Worm (Caenorhabditis elegans) whole organism, L2 larva: Measurements from ENCODE around the gene Y105C5A.24.

Experiments
- F13H6.1 ChIP-seq: sonication (generic microtip); optimal IDR thresholded peaks from 2 replicates; lab custom pipeline; 2016; ENCODE audit warnings: missing genetic modification characterization, missing compliant biosample characterization
- Y55F3AM.14 ChIP-seq: fragments of 200-800 bp; sonication (Bioruptor generic); optimal IDR thresholded peaks from 2 replicates; lab custom pipeline; 2018; ENCODE audit warnings: mild to moderate bottlenecking, missing genetic modification characterization, missing compliant biosample characterization
- blmp-1 ChIP-seq: sonication (generic microtip); optimal IDR thresholded peaks from 2 replicates; lab custom pipeline; 2017; ENCODE audit warnings: missing genetic modification characterization, mild to moderate bottlenecking, missing compliant biosample characterization, antibody characterized with exemption, moderate library complexity; ENCODE audit not compliant: insufficient read depth
- ceh-16 ChIP-seq: fragments of 150-350 bp; optimal IDR thresholded peaks from 2 replicates; lab custom pipeline; 2014; ENCODE audit warnings: missing biosample characterization, missing genetic modification characterization
- lsy-2 ChIP-seq, 2 experiments: fragments of 150-350 bp in 1 of 2; sonication (generic microtip) in 1 of 2; optimal IDR thresholded peaks; 2 replicates each; lab custom pipeline; 2014 to 2017; ENCODE audit warnings: missing biosample characterization in 2 of 2, missing genetic modification characterization in 2 of 2
- mdl-1 ChIP-seq, 2 experiments: fragments of 150-350 bp in 1 of 2; sonication (generic microtip) in 1 of 2; optimal IDR thresholded peaks; 2 replicates each; lab custom pipeline; 2017; ENCODE audit warnings: missing biosample characterization in 2 of 2, missing genetic modification characterization in 2 of 2
- nhr-12 ChIP-seq: fragments of 150-350 bp; optimal IDR thresholded peaks from 2 replicates; lab custom pipeline; 2014; ENCODE audit warnings: missing biosample characterization, missing genetic modification characterization
- nhr-25 ChIP-seq: fragments of 150-350 bp; sonication (generic microtip); optimal IDR thresholded peaks from 3 replicates; lab custom pipeline; 2014; ENCODE audit warnings: missing biosample characterization, missing genetic modification characterization
- nhr-77 ChIP-seq: fragments of 150-350 bp; optimal IDR thresholded peaks from 2 replicates; lab custom pipeline; 2014; ENCODE audit warnings: missing biosample characterization, missing genetic modification characterization
- peb-1 ChIP-seq: fragments of 150-350 bp; optimal IDR thresholded peaks from 2 replicates; lab custom pipeline; 2014; ENCODE audit warnings: missing biosample characterization, missing genetic modification characterization
- snpc-4 ChIP-seq: fragments of 150-350 bp; optimal IDR thresholded peaks from 2 replicates; lab custom pipeline; 2014; ENCODE audit warnings: missing biosample characterization, missing genetic modification characterization
- zag-1 ChIP-seq: fragments of 150-350 bp; optimal IDR thresholded peaks from 2 replicates; lab custom pipeline; 2014; ENCODE audit warnings: missing biosample characterization, missing genetic modification characterization
- ztf-1 ChIP-seq: fragments of 200-800 bp; sonication (Bioruptor generic); conservative IDR thresholded peaks from 2 replicates; pipeline ENCODE4 v1.3.6; 2022; ENCODE audit warnings: missing genetic modification characterization, missing compliant biosample characterization
- ztf-11 ChIP-seq: sonication (generic microtip); optimal IDR thresholded peaks from 2 replicates; lab custom pipeline; 2017; ENCODE audit warnings: missing biosample characterization, missing genetic modification characterization

ce11 chrIV:15819759-15820158, 29.9 kb upstream of the Y105C5A.24 start, which contains the start of gene daf-38:
- TF ChIP-seq zag-1 (tag; lab: Kevin White, UChicago) (no peak), ztf-1 (GFP tag; lab: Robert Waterston, UW) (no peak), Y55F3AM.14 (GFP tag; lab: Kevin White, UChicago) (no peak), nhr-12 (tag; lab: Kevin White, UChicago) (no peak), lsy-2 (tag; optimal IDR thresholded peaks at IDR 0.05; lab: Kevin White, UChicago) (no peak), ceh-16 (tag; lab: Kevin White, UChicago) (no peak), snpc-4 (no peak), peb-1 (tag; lab: Kevin White, UChicago) (no peak), ztf-11 (no peak), F13H6.1 (tag; lab: Kevin White, UChicago) (no peak), nhr-25 (no peak), blmp-1 (tag; lab: Kevin White, UChicago) (no peak), nhr-77 (tag; lab: Kevin White, UChicago) (no peak), mdl-1 (tag; optimal IDR thresholded peaks at IDR 0.05; lab: Kevin White, UChicago) (no peak)
